Fruit fly (Drosophila melanogaster) whole organism, prepupa: ENCODE measurements around the gene Socs16D.

Experiments
- CG10669 ChIP-seq: fragments of 200-800 bp; sonication (Bioruptor generic); optimal IDR thresholded peaks from 3 replicates; lab custom pipeline; 2018; ENCODE audit warnings: missing biosample characterization, mild to moderate bottlenecking, missing genetic modification characterization, moderate library complexity
- CG6276 ChIP-seq: fragments of 200-800 bp; sonication (Bioruptor generic); optimal IDR thresholded peaks from 2 replicates; lab custom pipeline; 2017; ENCODE audit warnings: missing biosample characterization, mild to moderate bottlenecking, missing genetic modification characterization
- CG6792 ChIP-seq: fragments of 200-800 bp; sonication (Bioruptor generic); optimal IDR thresholded peaks from 3 replicates; lab custom pipeline; 2016; ENCODE audit warnings: missing biosample characterization, missing genetic modification characterization
- CG7368 ChIP-seq: fragments of 200-800 bp; sonication (Bioruptor generic); optimal IDR thresholded peaks from 3 replicates; lab custom pipeline; 2016; ENCODE audit warnings: missing biosample characterization, missing genetic modification characterization
- Eip75B ChIP-seq: fragments of 200-800 bp; sonication (Bioruptor generic); optimal IDR thresholded peaks from 3 replicates; lab custom pipeline; 2016; ENCODE audit warnings: missing biosample characterization, missing genetic modification characterization
- Gug ChIP-seq: fragments of 200-800 bp; sonication (Bioruptor generic); IDR thresholded peaks from 2 replicates; pipeline ENCODE4 v1.3.6; 2022; ENCODE audit warnings: missing biosample characterization, missing genetic modification characterization
- Hr38 ChIP-seq: sonication (Bioruptor generic); optimal IDR thresholded peaks from 2 replicates; lab custom pipeline; 2016; ENCODE audit warnings: missing biosample characterization, missing genetic modification characterization
- Hr39 ChIP-seq: fragments of 200-800 bp; sonication (Bioruptor generic); optimal IDR thresholded peaks from 2 replicates; lab custom pipeline; 2016; ENCODE audit warnings: missing biosample characterization, missing genetic modification characterization
- Smox ChIP-seq: fragments of 200-800 bp; sonication (Bioruptor generic); optimal IDR thresholded peaks from 3 replicates; lab custom pipeline; 2016; ENCODE audit warnings: missing biosample characterization, missing genetic modification characterization
- Sox102F ChIP-seq: fragments of 200-800 bp; sonication (Bioruptor generic); optimal IDR thresholded peaks from 2 replicates; lab custom pipeline; 2016; ENCODE audit warnings: missing biosample characterization, mild to moderate bottlenecking, missing genetic modification characterization
- dac ChIP-seq: fragments of 200-800 bp; sonication (Bioruptor generic); optimal IDR thresholded peaks from 2 replicates; lab custom pipeline; 2017; ENCODE audit warnings: missing biosample characterization, mild to moderate bottlenecking, missing genetic modification characterization
- fd59A ChIP-seq: fragments of 200-800 bp; sonication (Bioruptor generic); optimal IDR thresholded peaks from 2 replicates; lab custom pipeline; 2017; ENCODE audit warnings: missing biosample characterization, mild to moderate bottlenecking, missing genetic modification characterization, missing genetic modification reagents
- fd85E ChIP-seq: fragments of 200-800 bp; sonication (Bioruptor generic); optimal IDR thresholded peaks from 3 replicates; lab custom pipeline; 2016; ENCODE audit warnings: missing biosample characterization, missing genetic modification characterization

DNA sequence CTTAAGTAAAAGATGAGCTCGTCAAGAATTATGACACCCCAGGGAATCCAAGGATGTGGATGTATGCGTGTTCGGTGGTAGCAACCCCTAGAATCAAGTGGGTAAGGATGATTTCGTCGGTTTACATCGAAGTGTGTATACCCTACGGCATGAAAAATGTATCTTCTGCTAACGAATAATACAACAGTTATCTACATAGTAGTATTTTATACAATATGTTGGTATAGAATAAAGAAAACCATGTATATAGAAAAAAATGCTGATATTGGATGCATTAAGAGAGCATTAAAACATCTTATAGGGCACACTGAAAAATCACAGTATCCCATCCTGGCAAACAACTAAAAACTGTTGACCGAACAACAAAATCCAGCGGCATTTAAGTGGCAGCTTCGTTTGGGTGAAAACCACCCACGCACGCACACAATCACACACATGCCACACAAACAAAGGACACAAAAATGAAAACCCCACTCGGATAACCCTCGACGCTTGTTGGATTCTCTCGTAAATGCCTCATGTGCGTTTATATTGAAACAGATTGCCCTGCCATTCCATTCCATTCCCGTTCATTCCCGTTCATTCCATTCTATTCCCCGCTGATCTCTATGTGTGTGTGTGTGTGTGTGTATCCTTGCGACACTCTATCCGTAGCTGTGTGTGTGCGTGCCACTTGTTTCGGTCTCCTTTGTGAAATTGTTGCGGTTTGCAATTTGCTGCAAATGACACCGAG, 28.1 kb downstream of the Socs16D start:
- TF ChIP-seq Hr38 (no peak), Sox102F (no peak), CG7368 (GFP tag; lab: Kevin White, UChicago) (no peak), fd85E (GFP tag; lab: Kevin White, UChicago) (no peak), Gug (GFP tag; lab: Robert Waterston, UW) (no peak), Smox (GFP tag; lab: Kevin White, UChicago) (no peak), CG6276 (GFP tag; lab: Kevin White, UChicago) (no peak), fd59A (GFP tag; lab: Kevin White, UChicago) (no peak), CG10669 (GFP tag; lab: Kevin White, UChicago) (no peak), dac (GFP tag; lab: Kevin White, UChicago) (no peak), Hr39 (GFP tag; lab: Kevin White, UChicago) (no peak), Eip75B (no peak), CG6792 (GFP tag; lab: Kevin White, UChicago) (no peak)
